Worm (Caenorhabditis elegans): Measurements from ENCODE around the gene F58F9.6.

The F58F9.6 gene

ce11 chrIV:6248486-6248885 lies 11.1 kb upstream of the F58F9.6 start, which contains the start of gene acox-3:
acox-3 (minus strand) TSS chrIV:6248492.
- TF ChIP-seq W03F9.2 (tag; optimal IDR thresholded peaks at IDR 0.05) (no peak), him-1 (tag; optimal IDR thresholded peaks at IDR 0.05) (no peak), dao-5 (tag; optimal IDR thresholded peaks at IDR 0.05) (no peak)

DNA sequence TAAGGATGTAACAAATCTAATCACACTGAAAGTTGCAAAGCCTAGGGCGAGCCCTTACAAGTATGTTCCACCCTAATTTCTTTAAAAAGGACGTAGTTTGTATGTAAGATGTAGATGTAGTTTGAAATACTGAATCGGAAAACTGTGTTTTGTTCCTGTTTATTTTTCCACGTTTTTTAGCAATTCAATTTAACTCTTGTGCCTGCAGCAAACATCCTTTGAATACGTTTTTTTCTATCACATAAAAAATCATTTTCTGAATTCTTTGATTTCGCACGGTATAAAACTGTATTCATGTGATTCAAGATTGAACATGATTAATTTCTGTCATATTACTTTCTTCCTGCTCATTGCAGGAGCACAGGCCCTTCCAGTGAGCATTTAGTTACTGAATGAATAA lies 2.6 kb upstream of the F58F9.6 start, which contains the start of gene F58F9.9:
Gene F58F9.9, plus strand, starts transcription at position 301 of the 400 bp plus-strand sequence.
- TF ChIP-seq dao-5 (tag; optimal IDR thresholded peaks at IDR 0.05) (no peak), W03F9.2 (tag; optimal IDR thresholded peaks at IDR 0.05) (no peak), him-1 (tag; optimal IDR thresholded peaks at IDR 0.05) (no peak)

ce11 chrIV:6232769-6233290 lies 4.6 kb downstream of the F58F9.6 start, which contains the start of gene F58F9.3:
F58F9.3 (plus strand) TSS chrIV:6233240.
- TF ChIP-seq dao-5 (tag; optimal IDR thresholded peaks at IDR 0.05) (no peak), him-1 (tag; optimal IDR thresholded peaks at IDR 0.05) (no peak), W03F9.2 (tag; optimal IDR thresholded peaks at IDR 0.05) (no peak)

- TF ChIP-seq dao-5 (tag; optimal IDR thresholded peaks at IDR 0.05), result no peak
- TF ChIP-seq W03F9.2 (tag; optimal IDR thresholded peaks at IDR 0.05), result no peak
- no peak for TF ChIP-seq him-1 (tag; optimal IDR thresholded peaks at IDR 0.05)
Observed at ce11 chrIV:6230560-6231073, 6.8 kb downstream of the F58F9.6 start, which contains the start of gene F58F9.4. F58F9.4 (plus strand) TSS chrIV:6231023.

ce11 chrIV:6227974-6228373 lies 9.4 kb downstream of the F58F9.6 start, which contains the start of gene C49A9.1:
C49A9.1 (plus strand) TSS chrIV:6228190.
- TF ChIP-seq dao-5 (tag; optimal IDR thresholded peaks at IDR 0.05), result no peak
- TF ChIP-seq W03F9.2 (tag; optimal IDR thresholded peaks at IDR 0.05), result no peak
- TF ChIP-seq him-1 (tag; optimal IDR thresholded peaks at IDR 0.05), result no peak

DNA sequence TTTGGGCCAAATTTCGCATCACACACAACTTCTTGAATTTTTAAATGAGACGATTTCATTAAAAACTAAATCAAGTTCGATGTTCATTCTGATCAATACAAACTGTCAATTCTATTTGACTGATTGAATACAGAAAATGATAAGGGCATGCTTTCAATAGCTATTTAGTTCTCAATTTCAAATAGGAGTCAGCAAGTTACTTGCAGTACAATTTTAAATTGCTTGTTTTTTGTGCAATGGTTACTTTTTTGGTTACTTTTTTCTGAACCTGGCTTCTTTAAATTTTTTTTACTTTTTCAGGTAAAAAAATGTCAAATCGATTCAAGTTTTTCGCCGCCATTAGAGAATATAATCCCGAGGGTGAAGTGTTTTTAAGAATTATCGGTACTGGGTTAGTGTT lies 12.3 kb downstream of the F58F9.6 start, which contains the start of gene C49A9.2:
Gene C49A9.2, plus strand, starts transcription at position 301 of the 400 bp plus-strand sequence.
- TF ChIP-seq dao-5 (tag; optimal IDR thresholded peaks at IDR 0.05), result no peak
- TF ChIP-seq W03F9.2 (tag; optimal IDR thresholded peaks at IDR 0.05), result no peak
- no peak for TF ChIP-seq him-1 (tag; optimal IDR thresholded peaks at IDR 0.05)

DNA sequence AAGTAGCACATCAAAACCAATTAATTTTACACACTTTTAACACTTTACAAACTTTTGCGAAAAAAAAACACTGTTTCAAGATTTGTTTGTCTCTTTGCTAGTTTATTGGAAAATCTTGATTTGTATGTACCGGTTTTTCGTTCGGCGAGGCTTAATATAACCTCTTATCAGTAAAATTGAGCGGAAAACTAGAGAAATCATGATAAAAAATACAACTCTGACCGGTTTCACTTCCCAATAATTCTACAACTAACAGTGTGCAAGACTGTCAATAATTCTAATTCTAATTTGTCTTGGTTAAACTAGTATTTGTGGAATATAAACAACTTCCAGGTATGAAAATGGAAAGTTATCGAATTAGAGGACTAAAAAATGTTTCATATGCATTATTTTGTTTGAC lies 15.5 kb downstream of the F58F9.6 start, which contains the start of gene C49A9.3:
Gene C49A9.3, plus strand, starts transcription at position 212 of the 400 bp plus-strand sequence.
- TF ChIP-seq him-1 (tag; optimal IDR thresholded peaks at IDR 0.05) (no peak), dao-5 (tag; optimal IDR thresholded peaks at IDR 0.05) (no peak), W03F9.2 (tag; optimal IDR thresholded peaks at IDR 0.05) (no peak)

DNA sequence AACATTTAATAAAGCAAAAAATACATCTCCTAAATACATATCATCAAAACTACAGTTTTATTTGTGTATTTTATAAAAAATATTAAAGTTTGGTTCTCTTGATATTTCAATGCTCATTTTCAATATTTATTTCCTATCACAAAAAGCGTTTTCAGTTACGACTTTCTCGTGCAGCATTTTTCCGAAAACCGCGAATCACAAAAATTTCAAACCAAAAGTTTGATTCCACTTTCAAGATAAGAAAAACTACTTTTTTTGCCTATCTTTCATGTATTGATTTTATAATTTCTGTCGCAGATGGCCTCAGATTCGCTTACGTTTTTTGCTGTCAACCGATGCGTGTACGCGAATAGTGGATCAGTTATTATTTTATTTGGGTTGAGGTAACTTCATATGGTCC lies 18.0 kb downstream of the F58F9.6 start, which contains the start of gene C49A9.4:
Gene C49A9.4, plus strand, starts transcription at position 265 of the 400 bp plus-strand sequence.
- no peak for TF ChIP-seq W03F9.2 (tag; optimal IDR thresholded peaks at IDR 0.05)
- TF ChIP-seq dao-5 (tag; optimal IDR thresholded peaks at IDR 0.05), result no peak
- no peak for TF ChIP-seq him-1 (tag; optimal IDR thresholded peaks at IDR 0.05)

- TF ChIP-seq dao-5 (tag; optimal IDR thresholded peaks at IDR 0.05) (no peak), W03F9.2 (tag; optimal IDR thresholded peaks at IDR 0.05) (no peak), him-1 (tag; optimal IDR thresholded peaks at IDR 0.05) (no peak)
Observed at ce11 chrIV:6217503-6217902, 19.9 kb downstream of the F58F9.6 start.

DNA sequence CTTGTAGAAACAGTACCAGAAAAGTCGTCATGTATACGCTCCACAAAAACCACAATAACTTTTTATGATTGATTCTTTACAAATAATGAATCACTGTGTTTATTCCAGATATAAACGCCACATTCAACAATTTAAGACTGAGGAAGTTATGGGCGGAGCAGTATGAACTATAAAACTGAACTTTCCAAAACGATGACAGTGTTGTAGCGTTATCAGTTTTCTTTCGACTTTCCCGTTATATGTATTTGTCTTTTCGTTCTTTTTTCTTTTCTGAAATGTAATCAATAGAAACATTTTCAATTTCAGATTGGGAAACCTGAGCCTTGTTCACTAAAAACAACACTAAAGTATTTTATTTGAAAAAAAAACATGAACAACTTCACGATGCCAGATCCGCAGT lies 20.3 kb downstream of the F58F9.6 start, which contains the start of gene C49A9.9:
Gene C49A9.9, plus strand, starts transcription at position 307 of the 400 bp plus-strand sequence.
- TF ChIP-seq dao-5 (tag; optimal IDR thresholded peaks at IDR 0.05) (no peak), him-1 (tag; optimal IDR thresholded peaks at IDR 0.05) (no peak), W03F9.2 (tag; optimal IDR thresholded peaks at IDR 0.05) (no peak)

DNA sequence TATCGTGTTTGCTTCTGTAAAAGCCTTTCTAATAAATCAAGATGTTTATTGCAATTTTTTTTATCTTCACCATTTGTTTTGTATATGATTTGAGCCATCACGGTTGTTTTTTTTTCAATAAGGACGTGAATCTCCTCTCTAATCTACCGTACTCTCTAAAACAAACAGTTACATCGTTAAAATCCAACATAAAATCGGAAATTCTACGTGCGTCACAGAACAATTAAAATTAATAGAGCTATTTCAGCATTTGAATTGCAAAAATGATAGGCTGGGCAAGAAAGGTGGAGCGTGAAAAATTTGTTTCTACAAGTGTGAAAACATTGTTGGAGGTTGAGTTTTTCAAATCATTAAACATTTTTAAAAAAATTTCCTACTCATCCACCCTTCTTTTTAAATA lies 24.0 kb downstream of the F58F9.6 start, which contains the start of gene C49A9.5:
Gene C49A9.5, plus strand, starts transcription at position 271 of the 400 bp plus-strand sequence.
- TF ChIP-seq W03F9.2 (tag; optimal IDR thresholded peaks at IDR 0.05) (no peak), dao-5 (tag; optimal IDR thresholded peaks at IDR 0.05) (no peak), him-1 (tag; optimal IDR thresholded peaks at IDR 0.05) (no peak)

DNA sequence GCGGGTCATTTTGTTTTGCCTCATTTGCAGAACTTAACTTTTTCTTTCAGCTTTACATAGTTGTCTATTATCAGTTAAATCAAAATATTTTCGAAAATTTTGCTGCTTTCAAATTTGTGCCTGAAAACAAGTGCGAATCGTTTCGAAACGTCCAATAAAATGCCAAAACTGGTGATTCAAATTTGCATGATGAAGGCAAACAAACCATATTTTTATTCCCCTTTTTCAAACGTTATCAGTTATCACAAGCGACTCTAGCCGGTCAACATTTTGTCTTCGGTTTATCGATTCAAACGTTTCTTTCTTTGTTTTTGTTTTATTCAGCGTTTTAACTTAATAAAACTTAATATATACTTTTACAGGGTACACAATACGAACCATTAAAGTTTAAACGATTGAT lies 26.8 kb downstream of the F58F9.6 start, which contains the start of the genes ugt-24 and C49A9.6:
Gene ugt-24, minus strand, starts transcription at position 147 of the 400 bp plus-strand sequence.
Gene C49A9.6, plus strand, starts transcription at position 363 of the 400 bp plus-strand sequence.
- TF ChIP-seq dao-5 (tag; optimal IDR thresholded peaks at IDR 0.05) (no peak), him-1 (tag; optimal IDR thresholded peaks at IDR 0.05) (no peak)

ce11 chrIV:6209337-6209736 lies 28.1 kb downstream of the F58F9.6 start:
- TF ChIP-seq W03F9.2 (tag; optimal IDR thresholded peaks at IDR 0.05), result no peak
- no peak for TF ChIP-seq him-1 (tag; optimal IDR thresholded peaks at IDR 0.05)
- TF ChIP-seq dao-5 (tag; optimal IDR thresholded peaks at IDR 0.05), result no peak

DNA sequence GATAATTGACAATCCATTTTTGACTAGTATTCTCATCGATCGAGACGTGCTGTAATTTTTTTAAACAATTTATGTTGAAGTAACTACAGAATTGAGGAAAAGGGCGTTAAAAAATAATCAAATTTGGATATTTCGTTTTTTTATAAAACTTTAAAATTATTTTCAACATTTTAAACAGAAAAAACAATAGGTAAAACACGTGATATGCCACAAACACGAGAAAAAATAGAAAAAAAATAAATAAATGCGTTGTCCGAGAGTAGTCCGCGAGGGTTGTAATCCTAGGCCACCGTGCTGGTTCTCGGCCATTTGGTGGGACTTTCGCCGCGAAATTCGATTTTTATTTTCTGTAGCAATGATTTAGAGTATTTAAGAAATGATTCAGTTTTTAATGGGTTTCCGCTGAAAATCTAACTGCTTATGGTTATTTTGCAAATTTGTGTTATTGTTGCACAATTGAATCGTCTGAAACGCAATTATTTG lies 31.1 kb downstream of the F58F9.6 start, which contains the start of gene C49A9.10:
Gene C49A9.10, minus strand, starts transcription at position 51 of the 483 bp plus-strand sequence.
- TF ChIP-seq W03F9.2 (tag; optimal IDR thresholded peaks at IDR 0.05) (peak; percentile 90), him-1 (tag; optimal IDR thresholded peaks at IDR 0.05) (peak; percentile 74), dao-5 (tag; optimal IDR thresholded peaks at IDR 0.05) (no peak)

All from whole organism, L4/young adult.